Worm (Caenorhabditis elegans) whole organism, young adult: Measurements from ENCODE around the gene T08H10.3.

Experiments used
- B0261.1 ChIP-seq: sonication (generic microtip); optimal IDR thresholded peaks from 2 replicates; lab custom pipeline; 2016; ENCODE audit warnings: mild to moderate bottlenecking, missing genetic modification characterization, moderate library complexity, missing compliant biosample characterization
- K11D2.4 ChIP-seq: fragments of 200-800 bp; sonication (Bioruptor generic); IDR thresholded peaks from 2 replicates; pipeline ENCODE4 v1.3.6; 2022; ENCODE audit warnings: missing genetic modification reagents, missing genetic modification characterization, missing compliant biosample characterization
- egl-18 ChIP-seq: fragments of 200-800 bp; sonication (Bioruptor generic); IDR thresholded peaks from 2 replicates; pipeline ENCODE4 v1.3.6; 2022; ENCODE audit warnings: missing genetic modification reagents, missing genetic modification characterization, missing compliant biosample characterization
- ekl-4 ChIP-seq: fragments of 200-800 bp; sonication (Bioruptor generic); IDR thresholded peaks from 2 replicates; pipeline ENCODE4 v1.3.6; 2022; ENCODE audit warnings: missing genetic modification reagents, missing genetic modification characterization, missing compliant biosample characterization
- gei-17 ChIP-seq: fragments of 200-800 bp; sonication (Bioruptor generic); optimal IDR thresholded peaks from 2 replicates; lab custom pipeline; 2018; ENCODE audit warnings: mild to moderate bottlenecking, missing genetic modification characterization, missing compliant biosample characterization
- hsf-1 ChIP-seq: fragments of 200-800 bp; sonication (Bioruptor generic); IDR thresholded peaks from 2 replicates; pipeline ENCODE4 v1.3.6; 2022; ENCODE audit warnings: missing genetic modification reagents, missing genetic modification characterization, missing compliant biosample characterization
- nfya-1 ChIP-seq: sonication (generic microtip); optimal IDR thresholded peaks from 2 replicates; lab custom pipeline; 2017; ENCODE audit warnings: antibody characterized with exemption, missing compliant biosample characterization, missing genetic modification characterization, borderline replicate concordance; ENCODE audit not compliant: insufficient read depth
- rpc-1 ChIP-seq, 2 experiments: fragments of 150-350 bp in 1 of 2; sonication (generic microtip) in 1 of 2; optimal IDR thresholded peaks; 2 replicates each; lab custom pipeline; 2014 to 2018; ENCODE audit warnings: missing biosample characterization in 1 of 2, missing genetic modification characterization in 1 of 2, missing genetic modification reagents in 1 of 2, missing genotype in 1 of 2
- sea-2 ChIP-seq: fragments of 200-800 bp; sonication (Bioruptor generic); IDR thresholded peaks from 2 replicates; pipeline ENCODE4 v1.3.6; 2022; ENCODE audit warnings: missing genetic modification characterization, missing compliant biosample characterization
- unc-130 ChIP-seq: sonication (generic microtip); optimal IDR thresholded peaks from 2 replicates; lab custom pipeline; 2016; ENCODE audit warnings: missing genetic modification reagents, missing genetic modification characterization, missing compliant biosample characterization
- unc-62 ChIP-seq: fragments of 150-350 bp; optimal IDR thresholded peaks from 2 replicates; lab custom pipeline; 2014; ENCODE audit warnings: missing biosample characterization, missing genetic modification reagents, missing genetic modification characterization
- ztf-3 ChIP-seq: fragments of 200-800 bp; sonication (Bioruptor generic); optimal IDR thresholded peaks from 2 replicates; lab custom pipeline; 2018; ENCODE audit warnings: mild to moderate bottlenecking, missing genetic modification characterization, missing compliant biosample characterization

- TF ChIP-seq egl-18 (GFP tag; lab: Robert Waterston, UW) (no peak), nfya-1 (tag; lab: Kevin White, UChicago) (no peak), unc-62 (no peak), gei-17 (no peak), B0261.1 (tag; lab: Kevin White, UChicago) (no peak), ekl-4 (GFP tag; lab: Robert Waterston, UW) (no peak), hsf-1 (GFP tag; lab: Robert Waterston, UW) (no peak), rpc-1 (optimal IDR thresholded peaks at IDR 0.05; lab: Kevin White, UChicago) (no peak), rpc-1 (tag; optimal IDR thresholded peaks at IDR 0.05; lab: Kevin White, UChicago) (no peak), ztf-3 (GFP tag; lab: Kevin White, UChicago) (no peak), sea-2 (no peak), unc-130 (GFP tag; lab: Kevin White, UChicago) (no peak), K11D2.4 (GFP tag; lab: Robert Waterston, UW) (no peak)
These were observed 37.6 kb downstream of the T08H10.3 start for ce11 chrV:4508772-4509171.
